Fruit fly (Drosophila melanogaster) whole organism, embryonic: ENCODE data around the gene CG32801.

Source experiments
- B-H1 ChIP-seq: fragments of 200-800 bp; sonication (Bioruptor generic); IDR thresholded peaks from 3 replicates; pipeline ENCODE4 v1.3.6; 2022; ENCODE audit warnings: missing biosample characterization, missing genetic modification characterization
- BEAF-32 ChIP-seq: fragments of 200-800 bp; sonication (Bioruptor generic); optimal IDR thresholded peaks from 3 replicates; lab custom pipeline; 2017; ENCODE audit warnings: missing biosample characterization, missing genetic modification characterization, mild to moderate bottlenecking, moderate library complexity, missing genetic modification reagents
- CG11456 ChIP-seq: fragments of 200-800 bp; sonication (Bioruptor generic); IDR thresholded peaks from 3 replicates; pipeline ENCODE4 v1.3.6; 2022; ENCODE audit warnings: missing biosample characterization, missing genetic modification characterization
- CG11504 ChIP-seq: fragments of 200-800 bp; sonication (Bioruptor generic); optimal IDR thresholded peaks from 3 replicates; lab custom pipeline; 2019; ENCODE audit warnings: missing biosample characterization, mild to moderate bottlenecking, missing genetic modification characterization, moderate library complexity
- CG12236 ChIP-seq: fragments of 200-800 bp; sonication (Bioruptor generic); optimal IDR thresholded peaks from 2 replicates; lab custom pipeline; 2016; ENCODE audit warnings: missing biosample characterization, missing genetic modification characterization
- CG12299 ChIP-seq: fragments of 200-800 bp; sonication (Bioruptor generic); optimal IDR thresholded peaks from 2 replicates; lab custom pipeline; 2018; ENCODE audit warnings: missing biosample characterization, mild to moderate bottlenecking, missing genetic modification characterization
- CG12391 ChIP-seq: fragments of 200-800 bp; sonication (Bioruptor generic); optimal IDR thresholded peaks from 3 replicates; lab custom pipeline; 2018; ENCODE audit warnings: missing biosample characterization, mild to moderate bottlenecking, missing genetic modification characterization, moderate library complexity
- CG12659 ChIP-seq: fragments of 200-800 bp; sonication (Bioruptor generic); optimal IDR thresholded peaks from 3 replicates; lab custom pipeline; 2017; ENCODE audit warnings: mild to moderate bottlenecking, missing biosample characterization, missing genetic modification reagents, missing genetic modification characterization
- CG13894 ChIP-seq: fragments of 200-800 bp; sonication (Bioruptor generic); optimal IDR thresholded peaks from 3 replicates; lab custom pipeline; 2018; ENCODE audit warnings: missing biosample characterization, mild to moderate bottlenecking, missing genetic modification characterization, moderate library complexity
- CG16815 ChIP-seq: fragments of 200-800 bp; sonication (Bioruptor generic); optimal IDR thresholded peaks from 3 replicates; lab custom pipeline; 2017; ENCODE audit warnings: missing biosample characterization, mild to moderate bottlenecking, missing genetic modification characterization
- CG2875 ChIP-seq: fragments of 200-800 bp; sonication (Bioruptor generic); optimal IDR thresholded peaks from 2 replicates; lab custom pipeline; 2017; ENCODE audit warnings: missing biosample characterization, mild to moderate bottlenecking, missing genetic modification characterization, missing genetic modification reagents
- CG34224 ChIP-seq: fragments of 200-800 bp; sonication (Bioruptor generic); IDR thresholded peaks from 3 replicates; pipeline ENCODE4 v1.3.6; 2022; ENCODE audit warnings: missing biosample characterization, missing genetic modification characterization; ENCODE audit not compliant: partially characterized antibody
- CG34422 ChIP-seq: fragments of 200-800 bp; sonication (Bioruptor generic); IDR thresholded peaks from 3 replicates; pipeline ENCODE4 v1.3.6; 2022; ENCODE audit warnings: missing biosample characterization, missing genetic modification characterization
- CG4404 ChIP-seq: fragments of 200-800 bp; sonication (Bioruptor generic); IDR thresholded peaks from 2 replicates; pipeline ENCODE4 v1.3.6; 2022; ENCODE audit warnings: missing biosample characterization, missing genetic modification characterization
- CG8924 ChIP-seq: fragments of 200-800 bp; optimal IDR thresholded peaks from 3 replicates; lab custom pipeline; 2019; ENCODE audit warnings: missing biosample characterization, mild to moderate bottlenecking, missing genetic modification characterization, moderate library complexity
- CG9797 ChIP-seq: fragments of 200-800 bp; sonication (Bioruptor generic); optimal IDR thresholded peaks from 3 replicates; lab custom pipeline; 2018; ENCODE audit warnings: missing biosample characterization, mild to moderate bottlenecking, missing genetic modification characterization
- CG9932 ChIP-seq: fragments of 200-800 bp; sonication (Bioruptor generic); IDR thresholded peaks from 2 replicates; pipeline ENCODE4 v1.3.6; 2022; ENCODE audit warnings: missing biosample characterization, missing genetic modification characterization
- Chrac-16 ChIP-seq: fragments of 200-800 bp; sonication (Bioruptor generic); optimal IDR thresholded peaks from 3 replicates; lab custom pipeline; 2016; ENCODE audit warnings: missing biosample characterization, missing genetic modification characterization
- Dek ChIP-seq: fragments of 200-800 bp; sonication (Bioruptor generic); optimal IDR thresholded peaks from 3 replicates; lab custom pipeline; 2019; ENCODE audit warnings: missing biosample characterization, mild to moderate bottlenecking, missing genetic modification characterization, moderate library complexity
- Drgx ChIP-seq: fragments of 200-800 bp; sonication (Bioruptor generic); IDR thresholded peaks from 2 replicates; pipeline ENCODE4 v1.3.6; 2022; ENCODE audit warnings: missing biosample characterization, missing genetic modification characterization
- Fer3 ChIP-seq: fragments of 200-800 bp; sonication (Bioruptor generic); optimal IDR thresholded peaks from 2 replicates; lab custom pipeline; 2018; ENCODE audit warnings: missing biosample characterization, mild to moderate bottlenecking, missing genetic modification characterization, moderate library complexity
- HLH4C ChIP-seq: fragments of 200-800 bp; sonication (Bioruptor generic); IDR thresholded peaks from 3 replicates; pipeline ENCODE4 v1.3.6; 2022; ENCODE audit warnings: missing biosample characterization, missing genetic modification characterization; ENCODE audit not compliant: partially characterized antibody
- Hr51 ChIP-seq, 2 experiments: fragments of 200-800 bp; sonication (Bioruptor generic); optimal IDR thresholded peaks; 2 replicates in 1 of 2; 3 replicates in 1 of 2; lab custom pipeline; 2016 to 2018; ENCODE audit warnings: missing biosample characterization in 2 of 2, missing genetic modification characterization in 2 of 2, mild to moderate bottlenecking in 1 of 2, moderate library complexity in 1 of 2
- NFAT ChIP-seq: fragments of 200-800 bp; sonication (Bioruptor generic); IDR thresholded peaks from 2 replicates; pipeline ENCODE4 v1.3.6; 2022; ENCODE audit warnings: missing biosample characterization, missing genetic modification characterization
- Opbp ChIP-seq: fragments of 200-800 bp; sonication (Bioruptor generic); IDR thresholded peaks from 3 replicates; pipeline ENCODE4 v1.3.6; 2022; ENCODE audit warnings: missing biosample characterization, missing genetic modification characterization; ENCODE audit not compliant: partially characterized antibody
- Ptx1 ChIP-seq: fragments of 200-800 bp; sonication (Bioruptor generic); IDR thresholded peaks from 2 replicates; pipeline ENCODE4 v1.3.6; 2022; ENCODE audit warnings: missing biosample characterization, missing genetic modification characterization
- Scr ChIP-seq: fragments of 200-800 bp; sonication (Bioruptor generic); IDR thresholded peaks from 2 replicates; pipeline ENCODE4 v1.3.6; 2022; ENCODE audit warnings: missing biosample characterization, missing genetic modification characterization; ENCODE audit not compliant: partially characterized antibody
- Sin3A ChIP-seq: fragments of >200 bp; optimal IDR thresholded peaks from 2 replicates; lab custom pipeline; 2018
- Ssrp ChIP-seq: fragments of 200-800 bp; sonication (Bioruptor generic); optimal IDR thresholded peaks from 2 replicates; lab custom pipeline; 2018; ENCODE audit warnings: missing biosample characterization, mild to moderate bottlenecking, missing genetic modification characterization, moderate library complexity
- Xbp1 ChIP-seq: fragments of 200-800 bp; sonication (Bioruptor generic); optimal IDR thresholded peaks from 3 replicates; lab custom pipeline; 2016; ENCODE audit warnings: missing biosample characterization, mild to moderate bottlenecking, missing genetic modification characterization
- btn ChIP-seq: fragments of 200-800 bp; sonication (Bioruptor generic); optimal IDR thresholded peaks from 2 replicates; lab custom pipeline; 2016; ENCODE audit warnings: missing biosample characterization, missing genetic modification characterization
- crp ChIP-seq, 2 experiments: fragments of 200-800 bp; sonication (Bioruptor generic); optimal IDR thresholded peaks; 2 replicates in 1 of 2; 3 replicates in 1 of 2; lab custom pipeline; 2017; ENCODE audit warnings: missing biosample characterization in 2 of 2, missing genetic modification characterization in 2 of 2, mild to moderate bottlenecking in 1 of 2, moderate library complexity in 1 of 2
- fu2 ChIP-seq: fragments of 200-800 bp; sonication (Bioruptor generic); optimal IDR thresholded peaks from 2 replicates; lab custom pipeline; 2016; ENCODE audit warnings: missing biosample characterization, missing genetic modification characterization
- gt ChIP-seq: fragments of 200-800 bp; sonication (Bioruptor generic); IDR thresholded peaks from 2 replicates; pipeline ENCODE4 v1.3.6; 2022; ENCODE audit warnings: missing biosample characterization, missing genetic modification characterization
- ind ChIP-seq: fragments of 200-800 bp; sonication (Bioruptor generic); optimal IDR thresholded peaks from 3 replicates; lab custom pipeline; 2016; ENCODE audit warnings: missing biosample characterization, missing genetic modification characterization
- lov ChIP-seq, 2 experiments: fragments of 200-800 bp in 1 of 2; fragments of >200 bp in 1 of 2; sonication (Bioruptor generic) in 1 of 2; IDR thresholded peaks in 1 of 2; optimal IDR thresholded peaks in 1 of 2; 2 replicates in 1 of 2; 3 replicates in 1 of 2; pipeline versions ENCODE4 v1.3.6 to Lab custom; 2017 to 2022; ENCODE audit warnings: missing biosample characterization in 1 of 2, missing genetic modification characterization in 1 of 2
- mam ChIP-seq: fragments of 200-800 bp; sonication (Bioruptor generic); optimal IDR thresholded peaks from 3 replicates; lab custom pipeline; 2016; ENCODE audit warnings: missing biosample characterization, missing genetic modification characterization
- mirr ChIP-seq: fragments of 200-800 bp; sonication (Bioruptor generic); optimal IDR thresholded peaks from 3 replicates; lab custom pipeline; 2018; ENCODE audit warnings: missing biosample characterization, mild to moderate bottlenecking, missing genetic modification characterization
- pho ChIP-seq: fragments of 200-800 bp; sonication (Bioruptor generic); optimal IDR thresholded peaks from 2 replicates; lab custom pipeline; 2016; ENCODE audit warnings: missing biosample characterization, missing genetic modification characterization
- pum ChIP-seq: fragments of 200-800 bp; sonication (Bioruptor generic); optimal IDR thresholded peaks from 2 replicates; lab custom pipeline; 2016; ENCODE audit warnings: missing biosample characterization, missing genetic modification characterization
- pzg ChIP-seq: fragments of 200-800 bp; sonication (Bioruptor generic); optimal IDR thresholded peaks from 3 replicates; lab custom pipeline; 2018; ENCODE audit warnings: missing biosample characterization, mild to moderate bottlenecking, missing genetic modification characterization, moderate library complexity
- ranshi ChIP-seq: fragments of 200-800 bp; sonication (Bioruptor generic); IDR thresholded peaks from 2 replicates; pipeline ENCODE4 v1.3.6; 2022; ENCODE audit warnings: missing biosample characterization, missing genetic modification characterization
- run ChIP-seq: fragments of 200-800 bp; sonication (Bioruptor generic); optimal IDR thresholded peaks from 3 replicates; lab custom pipeline; 2018; ENCODE audit warnings: missing biosample characterization, mild to moderate bottlenecking, missing genetic modification characterization
- sc ChIP-seq, 3 experiments: fragments of >200 bp in 2 of 3; fragments of 200-800 bp in 1 of 3; sonication (Bioruptor generic) in 1 of 3; optimal IDR thresholded peaks; 2 replicates in 2 of 3; 3 replicates in 1 of 3; lab custom pipeline; 2017; ENCODE audit warnings: mild to moderate bottlenecking in 1 of 3, missing biosample characterization in 1 of 3, missing genetic modification characterization in 1 of 3, missing genetic modification reagents in 1 of 3
- sisA ChIP-seq: fragments of 200-800 bp; sonication (Bioruptor generic); IDR thresholded peaks from 2 replicates; pipeline ENCODE4 v1.3.6; 2022; ENCODE audit warnings: missing biosample characterization, missing genetic modification characterization
- so ChIP-seq: fragments of 200-800 bp; sonication (Bioruptor generic); IDR thresholded peaks from 3 replicates; pipeline ENCODE4 v1.3.6; 2022; ENCODE audit warnings: missing biosample characterization, missing genetic modification characterization
- tgo ChIP-seq: fragments of 200-800 bp; sonication (Bioruptor generic); IDR thresholded peaks from 3 replicates; pipeline ENCODE4 v1.3.6; 2022; ENCODE audit warnings: missing biosample characterization, missing genetic modification characterization
- zfh2 ChIP-seq: fragments of 200-800 bp; sonication (Bioruptor generic); optimal IDR thresholded peaks from 2 replicates; lab custom pipeline; 2016; ENCODE audit warnings: missing biosample characterization, missing genetic modification characterization

CG32801 gene

DNA sequence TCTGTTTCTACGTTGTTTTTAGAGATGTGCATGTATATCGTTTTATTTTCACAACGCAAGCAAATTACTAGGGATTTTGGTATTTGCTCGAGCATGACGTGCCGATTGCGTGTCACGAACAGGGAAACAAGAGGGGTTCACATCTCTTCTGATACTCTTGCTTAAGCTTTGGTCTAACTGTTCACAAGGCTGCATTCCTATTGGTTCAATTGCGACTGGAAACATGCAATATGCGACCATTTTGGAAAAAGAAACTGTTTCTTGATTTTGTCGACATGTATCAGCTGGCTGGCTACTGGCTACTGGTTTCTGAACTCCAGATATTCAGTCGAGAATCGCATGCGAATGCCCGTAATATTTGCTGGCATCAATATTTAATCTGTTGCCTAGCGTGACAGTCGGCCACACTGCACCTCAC is 22.8 kb downstream of the CG32801 start, which contains the start of gene Coa8 (continued):
- TF ChIP-seq pzg (GFP tag; lab: Kevin White, UChicago): peak; percentile 46
- peak; percentile 62 for TF ChIP-seq zfh2 (GFP tag; lab: Kevin White, UChicago)
- no peak for TF ChIP-seq run (tag; lab: Kevin White, UChicago)
- peak; percentile 7 for TF ChIP-seq CG8924 (tag; lab: Kevin White, UChicago)
- peak; percentile 44 for TF ChIP-seq pho
- no peak for TF ChIP-seq lov (optimal IDR thresholded peaks at IDR 0.05; lab: Kevin White, UChicago)
- TF ChIP-seq lov (GFP tag; IDR thresholded peaks at IDR 0.05; lab: Robert Waterston, UW): no peak
- TF ChIP-seq CG12299 (tag; lab: Kevin White, UChicago): peak; percentile 36
- no peak for TF ChIP-seq CG2875 (GFP tag; lab: Kevin White, UChicago)
- TF ChIP-seq Ptx1 (GFP tag; lab: Robert Waterston, UW): peak; percentile 59
- peak; percentile 54; the same call in 1 of the 2 replicates for TF ChIP-seq ranshi
- peak; percentile 23 for TF ChIP-seq Ssrp
- TF ChIP-seq Opbp (GFP tag; lab: Robert Waterston, UW): peak; percentile 57; the same call in 1 of the 3 replicates
- TF ChIP-seq tgo (GFP tag; lab: Robert Waterston, UW): peak; percentile 27; the same call in 1 of the 3 replicates
- TF ChIP-seq CG11504: no peak
- peak; percentile 61 for TF ChIP-seq CG9932 (GFP tag; lab: Robert Waterston, UW)
- TF ChIP-seq pum: peak; percentile 46
- TF ChIP-seq HLH4C: peak; percentile 42; the same call in 1 of the 3 replicates
- peak in 1 of 2 experiments; percentile 53 for TF ChIP-seq crp (GFP tag; optimal IDR thresholded peaks at IDR 0.05; lab: Kevin White, UChicago)
- 0 out of 3 replicates have a peak, but pooled peaks have one; percentile 47 for TF ChIP-seq CG34422 (GFP tag; lab: Robert Waterston, UW)
- peak; percentile 40 for TF ChIP-seq sisA (GFP tag; lab: Robert Waterston, UW)
- peak; percentile 5 for TF ChIP-seq Dek
- peak; percentile 31; the same call in 1 of the 2 replicates for TF ChIP-seq NFAT
- TF ChIP-seq CG12236 (GFP tag; lab: Kevin White, UChicago): no peak
- TF ChIP-seq ind (GFP tag; lab: Kevin White, UChicago): peak; percentile 56
- peak; percentile 12; the same call in 2 of the 3 replicates for TF ChIP-seq CG34224
- TF ChIP-seq Scr (GFP tag; lab: Robert Waterston, UW): peak; percentile 11
- TF ChIP-seq Hr51 (GFP tag; optimal IDR thresholded peaks at IDR 0.05; lab: Kevin White, UChicago): peak in 1 of 2 experiments; percentile 34
- TF ChIP-seq CG12391 (tag; lab: Kevin White, UChicago): peak; percentile 39
- 0 out of 3 replicates have a peak, but pooled peaks have one; percentile 44 for TF ChIP-seq so (GFP tag; lab: Robert Waterston, UW)
- peak; percentile 56 for TF ChIP-seq Xbp1 (GFP tag; lab: Kevin White, UChicago)
- peak; percentile 62 for TF ChIP-seq BEAF-32
- TF ChIP-seq CG16815: peak; percentile 10
- peak; percentile 36; the same call in 2 of the 3 replicates for TF ChIP-seq B-H1 (GFP tag; lab: Robert Waterston, UW)
- no peak for TF ChIP-seq gt
- peak; percentile 33; the same call in 1 of the 2 replicates for TF ChIP-seq CG4404 (GFP tag; lab: Robert Waterston, UW)
- peak; percentile 37 for TF ChIP-seq btn (GFP tag; lab: Kevin White, UChicago)
- TF ChIP-seq Chrac-16: peak; percentile 14
- peak; percentile 40 for TF ChIP-seq mam (GFP tag; lab: Kevin White, UChicago)
- TF ChIP-seq fu2 (GFP tag; lab: Kevin White, UChicago): no peak
- no peak for TF ChIP-seq CG13894 (tag; lab: Kevin White, UChicago)
- TF ChIP-seq Fer3 (tag; lab: Kevin White, UChicago): peak; percentile 24
- TF ChIP-seq CG12659 (GFP tag; lab: Kevin White, UChicago): peak; percentile 25
- TF ChIP-seq CG9797 (GFP tag; lab: Kevin White, UChicago): peak; percentile 33
- peak; percentile 46; the same call in 1 of the 2 replicates for TF ChIP-seq Drgx (GFP tag; lab: Robert Waterston, UW)
- peak; percentile 32 for TF ChIP-seq mirr (GFP tag; lab: Kevin White, UChicago)
- TF ChIP-seq Sin3A (lab: Kevin White, UChicago): peak; percentile 39
- no peak for TF ChIP-seq sc (optimal IDR thresholded peaks at IDR 0.05; lab: Kevin White, UChicago)
- no peak for TF ChIP-seq sc (GFP tag; optimal IDR thresholded peaks at IDR 0.05; lab: Kevin White, UChicago)
- TF ChIP-seq CG11456: 0 out of 3 replicates have a peak, but pooled peaks have one; percentile 43
